Worm (Caenorhabditis elegans) whole organism, midembryonic: ENCODE results near the gene Y4C6A.3.
"Not testable (repeated sequence)": the region's sequence is repeated elsewhere in the genome, so short reads cannot be mapped to it uniquely, and the experiment has no call there.

Experiments used
- T22C8.4 ChIP-seq: fragments of 200-800 bp; sonication (Bioruptor generic); IDR thresholded peaks from 2 replicates; pipeline ENCODE4 v1.3.6; 2022; ENCODE audit warnings: missing genetic modification characterization, missing compliant biosample characterization
- cog-1 ChIP-seq: sonication (generic microtip); optimal IDR thresholded peaks from 2 replicates; lab custom pipeline; 2016; ENCODE audit warnings: missing genetic modification characterization, missing compliant biosample characterization
- flt-1 ChIP-seq: fragments of 200-800 bp; sonication (Bioruptor generic); IDR thresholded peaks from 2 replicates; pipeline ENCODE4 v1.3.6; 2022; ENCODE audit warnings: missing genetic modification characterization, missing compliant biosample characterization
- klf-2 ChIP-seq: fragments of 200-800 bp; sonication (Bioruptor generic); conservative IDR thresholded peaks from 2 replicates; pipeline ENCODE4 v1.3.6; 2022; ENCODE audit warnings: missing genetic modification reagents, missing genetic modification characterization, missing compliant biosample characterization
- med-1 ChIP-seq: sonication (generic microtip); optimal IDR thresholded peaks from 2 replicates; lab custom pipeline; 2017; ENCODE audit warnings: missing genetic modification characterization, mild to moderate bottlenecking, missing compliant biosample characterization, antibody characterized with exemption, missing genetic modification reagents; ENCODE audit not compliant: insufficient read depth
- ref-1 ChIP-seq: fragments of 200-800 bp; sonication (Bioruptor generic); conservative IDR thresholded peaks from 2 replicates; pipeline ENCODE4 v1.3.6; 2022; ENCODE audit warnings: missing genetic modification reagents, missing genetic modification characterization, missing compliant biosample characterization
- tab-1 ChIP-seq: fragments of 200-800 bp; sonication (Bioruptor generic); IDR thresholded peaks from 2 replicates; pipeline ENCODE4 v1.3.6; 2022; ENCODE audit warnings: missing genetic modification characterization, missing compliant biosample characterization
- ztf-23 ChIP-seq: fragments of 200-800 bp; sonication (Bioruptor generic); IDR thresholded peaks from 2 replicates; pipeline ENCODE4 v1.3.6; 2022; ENCODE audit warnings: missing genetic modification reagents, missing genetic modification characterization, missing compliant biosample characterization
- ztf-29 ChIP-seq: fragments of 200-800 bp; sonication (Bioruptor generic); IDR thresholded peaks from 2 replicates; pipeline ENCODE4 v1.3.6; 2022; ENCODE audit warnings: missing genetic modification reagents, missing genetic modification characterization, missing compliant biosample characterization

Gene Y4C6A.3

DNA sequence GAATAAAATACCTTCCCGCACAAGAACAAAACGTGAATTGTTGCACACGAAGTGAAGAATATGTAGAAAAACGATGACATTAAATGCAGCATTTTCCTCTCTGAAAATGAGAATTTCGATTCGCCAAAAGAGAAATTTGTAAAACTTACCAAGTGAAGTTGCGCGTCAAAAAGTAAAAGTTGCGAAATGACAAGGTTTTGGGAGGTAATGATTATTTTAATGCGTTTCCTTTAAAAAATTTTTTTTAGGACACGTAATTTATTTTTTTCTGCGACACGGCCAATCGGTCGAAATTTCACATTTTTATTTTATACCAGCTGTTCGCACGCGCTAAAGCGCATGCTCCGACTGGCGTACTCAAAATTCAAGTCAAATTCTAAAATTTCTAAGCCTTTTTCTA, at the start of gene Y4C6A.3:
Y4C6A.3 (minus strand) TSS at position 101 of the 400 bp plus-strand sequence.
- TF ChIP-seq klf-2 (GFP tag; lab: Robert Waterston, UW); T22C8.4; tab-1 (GFP tag; lab: Robert Waterston, UW): not testable (repeated sequence)

DNA sequence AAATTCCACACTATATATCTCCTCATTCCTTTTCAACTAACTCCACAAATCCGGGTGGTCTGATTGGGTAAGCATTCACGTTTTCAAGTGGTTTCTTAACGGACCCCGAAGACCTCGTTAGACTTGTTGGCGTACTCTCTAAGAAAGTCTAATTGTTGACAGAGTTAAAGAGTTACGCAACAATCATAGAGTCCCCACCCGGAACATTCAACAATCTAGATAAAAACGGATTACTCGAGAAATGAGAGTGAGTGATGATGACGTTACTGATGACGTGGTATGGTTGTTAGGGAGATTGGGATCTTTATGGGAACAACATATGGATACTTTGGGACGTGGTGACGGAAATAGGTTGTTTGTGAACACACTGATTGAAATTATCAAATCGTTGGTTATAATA, 46.7 kb upstream of the Y4C6A.3 start:
- TF ChIP-seq ztf-23 (GFP tag; lab: Robert Waterston, UW), result no peak
- TF ChIP-seq cog-1 (tag; lab: Kevin White, UChicago), result no peak
- TF ChIP-seq flt-1 (GFP tag; lab: Robert Waterston, UW), result no peak
- TF ChIP-seq klf-2 (GFP tag; lab: Robert Waterston, UW), result no peak
- TF ChIP-seq ztf-29 (GFP tag; lab: Robert Waterston, UW), result no peak
- no peak for TF ChIP-seq T22C8.4
- no peak for TF ChIP-seq tab-1 (GFP tag; lab: Robert Waterston, UW)
- no peak for TF ChIP-seq ref-1 (GFP tag; lab: Robert Waterston, UW)
- TF ChIP-seq med-1 (GFP tag; lab: Kevin White, UChicago), result no peak

DNA sequence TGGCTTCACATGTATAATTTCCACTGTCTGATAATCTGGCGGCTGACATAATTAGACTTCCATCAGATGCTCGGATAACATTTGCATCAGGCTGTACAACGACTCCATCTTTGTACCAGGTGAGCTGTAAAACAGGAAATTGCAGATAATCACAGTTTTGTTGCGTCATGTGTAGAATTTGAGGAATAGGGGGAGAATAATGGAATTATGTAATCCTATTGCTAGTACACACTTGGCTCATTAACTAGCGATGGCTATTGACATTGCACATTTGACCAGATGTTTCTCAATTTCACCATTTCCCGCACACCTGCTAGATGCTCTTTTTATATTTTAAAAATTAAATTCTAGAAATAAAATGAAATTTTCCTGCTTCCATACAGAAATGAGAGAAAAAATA, 45.5 kb upstream of the Y4C6A.3 start:
- TF ChIP-seq ztf-29 (GFP tag; lab: Robert Waterston, UW) (no peak), cog-1 (tag; lab: Kevin White, UChicago) (no peak), ztf-23 (GFP tag; lab: Robert Waterston, UW) (no peak), ref-1 (GFP tag; lab: Robert Waterston, UW) (no peak), tab-1 (GFP tag; lab: Robert Waterston, UW) (no peak), T22C8.4 (no peak), flt-1 (GFP tag; lab: Robert Waterston, UW) (no peak), med-1 (GFP tag; lab: Kevin White, UChicago) (no peak), klf-2 (GFP tag; lab: Robert Waterston, UW) (no peak)

DNA sequence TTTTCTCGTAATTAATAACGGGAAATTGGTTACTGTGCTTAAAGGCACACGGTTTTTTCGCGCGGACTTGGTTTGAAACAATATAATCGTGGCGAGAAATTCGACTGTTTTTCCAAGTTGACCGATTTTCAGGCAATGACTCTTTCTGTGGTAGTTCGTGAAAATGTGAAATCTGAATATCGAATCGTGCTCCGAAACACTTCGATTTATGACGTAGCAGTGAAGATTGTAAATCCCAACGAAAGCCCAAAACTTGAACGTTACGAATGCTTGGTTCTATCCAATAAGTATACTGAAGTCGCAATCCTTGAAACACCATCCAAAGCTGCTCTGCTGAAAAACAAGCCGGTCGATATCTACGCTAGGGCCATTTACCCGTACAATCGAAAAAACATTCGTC, 38.2 kb upstream of the Y4C6A.3 start:
- TF ChIP-seq ztf-23 (GFP tag; lab: Robert Waterston, UW) (no peak), klf-2 (GFP tag; lab: Robert Waterston, UW) (no peak), tab-1 (GFP tag; lab: Robert Waterston, UW) (no peak), ztf-29 (GFP tag; lab: Robert Waterston, UW) (no peak), cog-1 (tag; lab: Kevin White, UChicago) (no peak), med-1 (GFP tag; lab: Kevin White, UChicago) (no peak), T22C8.4 (no peak)

DNA sequence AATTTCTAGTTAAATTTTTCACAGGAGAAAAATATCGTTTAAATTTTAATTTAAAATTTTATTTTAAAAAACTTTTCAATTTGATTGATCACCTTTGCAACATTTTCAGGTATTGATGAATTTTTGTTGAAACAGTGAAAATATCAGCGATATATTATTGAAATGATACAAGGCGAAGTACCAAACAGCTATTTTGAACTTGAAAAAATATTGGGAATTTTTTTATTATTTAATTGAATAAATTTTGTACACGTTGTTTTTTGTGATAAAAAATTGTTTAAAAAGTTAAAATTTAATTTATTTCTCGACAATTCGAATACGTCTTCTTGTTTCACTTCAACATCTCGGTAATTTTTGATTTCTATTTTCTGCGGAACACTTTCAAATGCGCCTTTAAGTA, 37.8 kb upstream of the Y4C6A.3 start, which contains the start of gene B0273.1:
B0273.1 (plus strand) TSS at position 301 of the 400 bp plus-strand sequence.
- TF ChIP-seq T22C8.4, result no peak
- no peak for TF ChIP-seq cog-1 (tag; lab: Kevin White, UChicago)
- TF ChIP-seq ref-1 (GFP tag; lab: Robert Waterston, UW), result no peak
- TF ChIP-seq med-1 (GFP tag; lab: Kevin White, UChicago), result no peak
- TF ChIP-seq flt-1 (GFP tag; lab: Robert Waterston, UW), result no peak

DNA sequence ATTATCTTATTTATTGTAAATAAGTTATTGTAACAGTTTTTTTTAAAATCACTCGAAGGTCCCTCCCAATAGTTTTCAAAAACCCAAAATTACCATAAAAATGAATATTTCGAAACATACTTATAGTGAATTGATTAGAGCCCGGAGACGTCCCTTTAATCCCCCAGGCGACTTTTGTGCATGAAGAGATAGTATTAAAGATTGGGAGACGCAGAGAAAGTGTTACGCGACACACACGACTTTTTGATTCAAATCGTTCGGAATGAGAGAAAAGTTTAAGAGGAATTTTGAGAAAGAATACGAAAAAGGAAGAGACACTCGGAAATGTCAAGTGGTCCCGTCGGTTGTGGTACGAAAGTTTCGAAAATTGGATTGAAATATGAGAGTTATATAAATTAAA, 37.2 kb upstream of the Y4C6A.3 start:
- TF ChIP-seq ztf-23 (GFP tag; lab: Robert Waterston, UW) (no peak), med-1 (GFP tag; lab: Kevin White, UChicago) (no peak), klf-2 (GFP tag; lab: Robert Waterston, UW) (no peak), cog-1 (tag; lab: Kevin White, UChicago) (no peak), T22C8.4 (no peak), ztf-29 (GFP tag; lab: Robert Waterston, UW) (no peak), tab-1 (GFP tag; lab: Robert Waterston, UW) (no peak), ref-1 (GFP tag; lab: Robert Waterston, UW) (no peak), flt-1 (GFP tag; lab: Robert Waterston, UW) (no peak)

DNA sequence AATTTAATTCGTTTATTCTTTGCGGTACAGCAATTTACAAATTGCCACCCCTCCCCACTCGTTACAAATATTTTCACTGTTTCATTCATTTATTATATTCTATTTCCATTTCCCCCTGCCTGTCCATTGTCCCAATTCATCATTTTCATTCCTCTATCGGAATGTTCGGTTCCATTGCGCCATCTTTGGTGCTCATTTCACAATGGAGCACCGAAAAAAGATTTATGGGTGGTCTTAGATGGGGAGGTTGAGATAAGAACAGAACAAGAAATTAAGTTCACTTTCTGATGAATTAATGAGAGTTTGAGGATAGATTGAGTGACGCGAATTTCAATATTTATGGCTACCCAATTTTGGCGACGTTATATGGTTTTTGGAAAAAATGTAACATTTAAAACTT, 36.3 kb upstream of the Y4C6A.3 start:
- TF ChIP-seq cog-1 (tag; lab: Kevin White, UChicago), result no peak
- TF ChIP-seq ref-1 (GFP tag; lab: Robert Waterston, UW), result no peak
- no peak for TF ChIP-seq klf-2 (GFP tag; lab: Robert Waterston, UW)
- TF ChIP-seq T22C8.4, result no peak
- no peak for TF ChIP-seq tab-1 (GFP tag; lab: Robert Waterston, UW)
- no peak for TF ChIP-seq ztf-29 (GFP tag; lab: Robert Waterston, UW)
- TF ChIP-seq flt-1 (GFP tag; lab: Robert Waterston, UW), result no peak
- TF ChIP-seq ztf-23 (GFP tag; lab: Robert Waterston, UW), result no peak
- no peak for TF ChIP-seq med-1 (GFP tag; lab: Kevin White, UChicago)

DNA sequence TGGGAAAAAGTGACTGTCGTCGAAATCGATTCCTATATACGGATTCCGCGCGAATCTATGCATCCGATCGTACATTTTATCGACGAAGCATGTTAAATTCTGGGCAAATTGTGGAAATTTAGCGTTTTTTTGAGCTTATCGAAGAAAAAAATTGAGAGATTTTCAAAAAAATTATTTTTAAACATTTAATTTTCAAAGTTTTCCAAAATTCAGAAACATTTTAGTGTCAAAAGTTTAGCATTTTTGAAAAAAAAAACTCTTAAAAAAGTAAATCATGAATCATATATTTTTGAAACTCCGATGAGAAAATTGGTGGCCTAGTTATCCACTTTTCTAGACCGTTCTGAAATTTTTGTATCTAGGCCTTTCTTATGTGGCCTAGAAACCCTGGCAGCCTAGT, 35.2 kb upstream of the Y4C6A.3 start, which contains the start of gene B0273.115:
B0273.115 (minus strand) TSS at position 101 of the 400 bp plus-strand sequence.
- not testable (repeated sequence) for TF ChIP-seq flt-1, ztf-29, klf-2 (GFP tag; lab: Robert Waterston, UW)

DNA sequence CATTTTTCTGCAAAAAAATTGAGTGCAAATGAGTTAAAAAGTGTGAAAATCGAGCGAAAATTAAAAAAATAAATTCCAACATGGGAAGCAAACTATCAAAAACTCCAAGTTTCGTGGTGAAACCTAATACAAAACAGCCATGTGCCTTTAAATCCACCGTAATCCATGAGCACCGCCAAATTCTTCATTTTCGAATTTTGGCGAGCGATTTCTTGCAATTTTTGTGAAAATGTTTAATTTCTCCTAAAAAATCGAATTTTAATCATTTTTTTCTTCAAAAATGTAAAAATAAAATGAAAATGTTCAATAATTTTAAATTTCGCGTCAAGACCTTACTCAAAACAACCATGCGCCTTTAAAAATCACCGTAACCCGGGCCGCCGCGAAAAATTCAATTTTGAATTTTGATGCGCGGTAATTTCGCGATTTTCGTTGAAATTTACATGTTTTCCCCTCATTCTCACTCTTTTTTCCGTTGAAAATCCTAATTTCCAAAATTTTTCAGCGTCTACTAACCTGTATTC, 30.4 kb upstream of the Y4C6A.3 start, which contains the start of the genes snpc-3.1 and puf-7:
snpc-3.1 (minus strand) TSS at position 51 of the 524 bp plus-strand sequence.
puf-7 (plus strand) TSS at position 506 of the 524 bp plus-strand sequence.
- TF ChIP-seq klf-2, tab-1, ztf-29 (GFP tag; lab: Robert Waterston, UW): not testable (repeated sequence)

DNA sequence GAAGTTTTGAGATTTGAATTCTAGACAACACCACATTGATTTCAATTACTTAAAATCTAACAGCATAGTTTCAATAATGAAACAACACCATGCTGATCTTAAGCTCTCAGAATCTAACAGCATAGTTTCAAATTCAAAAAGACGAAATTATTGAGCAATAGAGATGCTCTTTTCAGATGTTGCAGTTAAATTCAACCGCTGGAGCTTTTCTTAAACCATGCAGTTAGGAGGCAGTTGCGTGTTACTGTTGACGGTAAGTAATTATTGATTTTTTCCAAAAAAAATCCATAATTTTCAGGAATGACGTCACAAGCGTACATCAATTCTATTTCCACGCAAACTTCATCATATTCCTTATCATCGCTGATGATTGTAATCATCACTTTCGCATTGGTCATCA, 26.8 kb upstream of the Y4C6A.3 start, which contains the start of gene T11F8.5:
T11F8.5 (plus strand) TSS at position 301 of the 400 bp plus-strand sequence.
- TF ChIP-seq cog-1 (tag; lab: Kevin White, UChicago), result no peak
